Worm (Caenorhabditis elegans) whole organism, L1 larva: Measurements from ENCODE around the gene T13C5.6.

Experiments
- C16A3.4 ChIP-seq: fragments of 150-350 bp; optimal IDR thresholded peaks from 2 replicates; lab custom pipeline; 2014; ENCODE audit warnings: missing biosample characterization, missing genetic modification characterization
- Y116A8C.19 ChIP-seq: sonication (generic microtip); optimal IDR thresholded peaks from 2 replicates; lab custom pipeline; 2016; ENCODE audit warnings: missing compliant biosample characterization, missing genetic modification characterization, borderline replicate concordance
- alr-1 ChIP-seq: fragments of 200-800 bp; sonication (Bioruptor generic); optimal IDR thresholded peaks from 2 replicates; lab custom pipeline; 2018; ENCODE audit warnings: borderline replicate concordance, mild to moderate bottlenecking, missing genetic modification characterization, missing compliant biosample characterization
- ama-1 ChIP-seq: fragments of 150-350 bp; optimal IDR thresholded peaks from 2 replicates; lab custom pipeline; 2014
- blmp-1 ChIP-seq: fragments of 150-350 bp; optimal IDR thresholded peaks from 2 replicates; lab custom pipeline; 2014; ENCODE audit warnings: missing biosample characterization, missing genetic modification characterization
- ceh-63 ChIP-seq: fragments of 200-800 bp; sonication (Bioruptor generic); optimal IDR thresholded peaks from 2 replicates; lab custom pipeline; 2018; ENCODE audit warnings: mild to moderate bottlenecking, missing genetic modification characterization, missing compliant biosample characterization
- ceh-88 ChIP-seq: fragments of 200-800 bp; sonication (Bioruptor generic); IDR thresholded peaks from 2 replicates; pipeline ENCODE4 v1.3.6; 2022; ENCODE audit warnings: missing genetic modification characterization, missing compliant biosample characterization
- ceh-90 ChIP-seq: sonication (generic microtip); optimal IDR thresholded peaks from 2 replicates; lab custom pipeline; 2016; ENCODE audit warnings: missing genetic modification characterization, missing compliant biosample characterization
- efl-3 ChIP-seq: fragments of 200-800 bp; sonication (Bioruptor generic); optimal IDR thresholded peaks from 2 replicates; lab custom pipeline; 2018; ENCODE audit warnings: mild to moderate bottlenecking, missing genetic modification characterization, missing compliant biosample characterization
- egl-13 ChIP-seq: sonication (generic microtip); optimal IDR thresholded peaks from 2 replicates; lab custom pipeline; 2016; ENCODE audit warnings: missing genotype, missing genetic modification reagents, missing genetic modification characterization, missing compliant biosample characterization
- egl-27 ChIP-seq, 2 experiments: fragments of 150-350 bp in 1 of 2; sonication (generic microtip); optimal IDR thresholded peaks; 3 replicates each; lab custom pipeline; 2017 to 2018; ENCODE audit warnings: missing biosample characterization in 2 of 2, missing genetic modification characterization in 2 of 2, missing genetic modification reagents in 2 of 2
- elt-2 ChIP-seq: sonication (generic microtip); optimal IDR thresholded peaks from 2 replicates; lab custom pipeline; 2016; ENCODE audit warnings: missing genetic modification characterization, mild to moderate bottlenecking, inconsistent platforms, missing compliant biosample characterization, missing genetic modification reagents
- elt-3 ChIP-seq, 6 experiments: fragments of 150-350 bp in 1 of 6; sonication (generic microtip); optimal IDR thresholded peaks; 2 replicates each; lab custom pipeline; 2017 to 2018; ENCODE audit warnings: missing biosample characterization in 6 of 6, missing genetic modification characterization in 6 of 6, inconsistent platforms in 1 of 6
- ets-5 ChIP-seq: fragments of 200-800 bp; sonication (Bioruptor generic); IDR thresholded peaks from 2 replicates; pipeline ENCODE4 v1.3.6; 2022; ENCODE audit warnings: missing genetic modification characterization, missing compliant biosample characterization
- fkh-10 ChIP-seq: sonication (generic microtip); optimal IDR thresholded peaks from 2 replicates; lab custom pipeline; 2017; ENCODE audit warnings: missing biosample characterization, missing genetic modification reagents, missing genetic modification characterization
- fos-1 ChIP-seq: fragments of 150-350 bp; optimal IDR thresholded peaks from 2 replicates; lab custom pipeline; 2014; ENCODE audit warnings: missing biosample characterization, missing genetic modification characterization
- hlh-17 ChIP-seq: fragments of 200-800 bp; sonication (Bioruptor generic); optimal IDR thresholded peaks from 2 replicates; lab custom pipeline; 2018; ENCODE audit warnings: missing genetic modification characterization, mild to moderate bottlenecking, missing compliant biosample characterization, moderate library complexity, borderline replicate concordance
- irx-1 ChIP-seq: sonication (generic microtip); optimal IDR thresholded peaks from 2 replicates; lab custom pipeline; 2016; ENCODE audit warnings: missing genetic modification characterization, missing compliant biosample characterization
- jun-1 ChIP-seq: fragments of 150-350 bp; optimal IDR thresholded peaks from 2 replicates; lab custom pipeline; 2014; ENCODE audit warnings: missing biosample characterization, missing genetic modification reagents, missing genetic modification characterization
- lin-14 ChIP-seq: fragments of 200-800 bp; sonication (Bioruptor generic); optimal IDR thresholded peaks from 2 replicates; lab custom pipeline; 2018; ENCODE audit warnings: mild to moderate bottlenecking, missing genetic modification characterization, moderate library complexity, missing compliant biosample characterization
- lir-3 ChIP-seq: sonication (generic microtip); optimal IDR thresholded peaks from 2 replicates; lab custom pipeline; 2016; ENCODE audit warnings: mild to moderate bottlenecking, missing genetic modification characterization, moderate library complexity, missing compliant biosample characterization; ENCODE audit not compliant: poor library complexity
- lsy-2 ChIP-seq, 2 experiments: fragments of 150-350 bp; optimal IDR thresholded peaks; 2 replicates each; lab custom pipeline; 2014; ENCODE audit warnings: missing biosample characterization in 2 of 2, missing genetic modification characterization in 2 of 2
- mdl-1 ChIP-seq, 2 experiments: fragments of 150-350 bp; optimal IDR thresholded peaks; 2 replicates each; lab custom pipeline; 2014 to 2017; ENCODE audit warnings: missing biosample characterization in 2 of 2, missing genetic modification characterization in 2 of 2, inconsistent platforms in 1 of 2
- mef-2 ChIP-seq: fragments of 150-350 bp; optimal IDR thresholded peaks from 2 replicates; lab custom pipeline; 2014; ENCODE audit warnings: missing biosample characterization, missing genetic modification characterization
- mep-1 ChIP-seq: fragments of 150-350 bp; optimal IDR thresholded peaks from 2 replicates; lab custom pipeline; 2014; ENCODE audit warnings: missing biosample characterization, missing genetic modification characterization
- nhr-12 ChIP-seq: sonication (generic microtip); optimal IDR thresholded peaks from 2 replicates; lab custom pipeline; 2017; ENCODE audit warnings: missing biosample characterization, missing genetic modification characterization
- nhr-19 ChIP-seq: fragments of 200-800 bp; sonication (Bioruptor generic); conservative IDR thresholded peaks from 2 replicates; pipeline ENCODE4 v1.3.6; 2022; ENCODE audit warnings: missing genetic modification characterization, missing compliant biosample characterization
- nhr-237 ChIP-seq: fragments of 150-350 bp; optimal IDR thresholded peaks from 2 replicates; lab custom pipeline; 2014; ENCODE audit warnings: missing biosample characterization, missing genetic modification characterization
- nhr-28 ChIP-seq: fragments of 150-350 bp; optimal IDR thresholded peaks from 2 replicates; lab custom pipeline; 2014; ENCODE audit warnings: missing biosample characterization, missing genetic modification characterization
- nhr-71 ChIP-seq: sonication (generic microtip); optimal IDR thresholded peaks from 2 replicates; lab custom pipeline; 2016; ENCODE audit warnings: mild to moderate bottlenecking, missing genetic modification characterization, moderate library complexity, missing compliant biosample characterization
- nhr-76 ChIP-seq: sonication (generic microtip); optimal IDR thresholded peaks from 2 replicates; lab custom pipeline; 2017; ENCODE audit warnings: missing biosample characterization, missing genetic modification characterization
- nhr-90 ChIP-seq: sonication (generic microtip); optimal IDR thresholded peaks from 2 replicates; lab custom pipeline; 2016; ENCODE audit warnings: mild to moderate bottlenecking, missing genetic modification characterization, missing compliant biosample characterization; ENCODE audit not compliant: poor library complexity
- rnt-1 ChIP-seq: sonication (generic microtip); optimal IDR thresholded peaks from 2 replicates; lab custom pipeline; 2016; ENCODE audit warnings: mild to moderate bottlenecking, missing genetic modification characterization, moderate library complexity, missing compliant biosample characterization
- skn-1 ChIP-seq: fragments of 150-350 bp; optimal IDR thresholded peaks from 2 replicates; lab custom pipeline; 2014; ENCODE audit warnings: missing biosample characterization, missing genetic modification characterization
- snu-23 ChIP-seq: sonication (generic microtip); optimal IDR thresholded peaks from 2 replicates; lab custom pipeline; 2016; ENCODE audit warnings: missing genetic modification characterization, missing compliant biosample characterization
- sptf-1 ChIP-seq: fragments of 150-350 bp; optimal IDR thresholded peaks from 2 replicates; lab custom pipeline; 2014; ENCODE audit warnings: missing biosample characterization, missing genetic modification characterization
- sup-37 ChIP-seq: fragments of 200-800 bp; sonication (Bioruptor generic); optimal IDR thresholded peaks from 2 replicates; lab custom pipeline; 2018; ENCODE audit warnings: mild to moderate bottlenecking, missing genetic modification characterization, missing compliant biosample characterization
- swsn-7 ChIP-seq: sonication (generic microtip); optimal IDR thresholded peaks from 2 replicates; lab custom pipeline; 2016; ENCODE audit warnings: missing genetic modification characterization, missing compliant biosample characterization
- tlp-1 ChIP-seq: fragments of 150-350 bp; optimal IDR thresholded peaks from 2 replicates; lab custom pipeline; 2014; ENCODE audit warnings: missing biosample characterization, missing genetic modification characterization
- unc-130 ChIP-seq: fragments of 150-350 bp; optimal IDR thresholded peaks from 2 replicates; lab custom pipeline; 2017; ENCODE audit warnings: missing biosample characterization, missing genetic modification characterization, inconsistent platforms
- unc-30 ChIP-seq: sonication (generic microtip); optimal IDR thresholded peaks from 2 replicates; lab custom pipeline; 2017; ENCODE audit warnings: missing biosample characterization, missing genetic modification characterization
- unc-62 ChIP-seq: fragments of 150-350 bp; optimal IDR thresholded peaks from 2 replicates; lab custom pipeline; 2014; ENCODE audit warnings: missing biosample characterization, missing genetic modification reagents, missing genetic modification characterization
- unc-86 ChIP-seq: sonication (generic microtip); optimal IDR thresholded peaks from 2 replicates; lab custom pipeline; 2016; ENCODE audit warnings: missing genetic modification characterization, missing compliant biosample characterization
- vab-15 ChIP-seq: sonication (generic microtip); optimal IDR thresholded peaks from 2 replicates; lab custom pipeline; 2017; ENCODE audit warnings: missing genotype, mild to moderate bottlenecking, missing genetic modification characterization, missing compliant biosample characterization
- xbp-1 ChIP-seq: sonication (generic microtip); optimal IDR thresholded peaks from 2 replicates; lab custom pipeline; 2016; ENCODE audit warnings: missing genetic modification characterization, missing compliant biosample characterization
- zip-4 ChIP-seq: fragments of 200-800 bp; sonication (Bioruptor generic); optimal IDR thresholded peaks from 2 replicates; lab custom pipeline; 2018; ENCODE audit warnings: mild to moderate bottlenecking, missing genetic modification characterization, moderate library complexity, missing compliant biosample characterization

Gene T13C5.6

DNA sequence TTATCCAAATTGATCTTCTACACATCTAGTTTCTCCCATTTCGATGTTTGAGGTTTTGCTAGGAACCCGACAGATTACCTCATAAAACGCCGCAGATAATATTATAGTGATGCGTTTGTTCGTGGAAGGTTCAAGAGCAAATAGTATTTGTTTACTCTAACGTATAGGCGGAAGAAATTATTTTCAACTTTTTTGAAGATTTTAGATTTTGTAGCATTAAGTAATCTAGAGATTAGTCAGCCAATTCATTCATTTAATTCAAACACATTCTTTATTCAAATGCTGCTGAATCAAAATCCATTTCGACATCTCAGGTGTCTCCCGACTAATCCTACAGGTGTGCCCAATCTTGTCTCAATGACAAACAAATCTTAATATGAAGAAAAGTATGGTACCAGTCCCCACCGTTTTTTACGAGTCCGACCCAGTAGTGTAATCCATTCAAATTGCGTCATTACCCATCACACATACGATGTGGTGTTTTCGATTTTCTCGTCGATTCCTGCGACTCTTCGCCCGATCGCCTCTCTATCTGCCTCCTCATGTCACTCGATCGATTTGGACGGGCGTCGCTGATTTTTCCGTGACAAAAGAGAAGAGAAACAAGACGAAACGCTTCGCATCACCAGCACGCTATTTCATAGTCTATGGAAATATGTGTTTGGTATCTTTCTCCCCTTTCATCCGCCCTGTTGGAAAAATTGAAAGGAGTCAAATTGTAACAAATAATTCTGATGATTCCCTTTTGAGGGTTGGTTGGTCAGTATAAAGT is 46.6 kb upstream of the T13C5.6 start (continued):
- no peak for TF ChIP-seq egl-27 (tag; optimal IDR thresholded peaks at IDR 0.05; lab: Kevin White, UChicago)
- no peak for TF ChIP-seq nhr-28
- peak; percentile 33 for TF ChIP-seq lir-3 (tag; lab: Kevin White, UChicago)
- TF ChIP-seq irx-1 (tag; lab: Kevin White, UChicago): no peak
- TF ChIP-seq tlp-1 (tag; lab: Kevin White, UChicago): no peak
- peak; percentile 69 for TF ChIP-seq nhr-71 (tag; lab: Kevin White, UChicago)
- peak in 1 of 2 experiments; percentile 75 for TF ChIP-seq mdl-1 (tag; optimal IDR thresholded peaks at IDR 0.05; lab: Kevin White, UChicago)
- TF ChIP-seq nhr-237 (tag; lab: Kevin White, UChicago): no peak
- no peak for TF ChIP-seq vab-15 (tag; lab: Kevin White, UChicago)
- peak in 1 of 6 experiments; percentile 54 for TF ChIP-seq elt-3 (tag; optimal IDR thresholded peaks at IDR 0.05; lab: Kevin White, UChicago)
- TF ChIP-seq ets-5: 0 out of 2 replicates have a peak, but pooled peaks have one; percentile 35
- TF ChIP-seq unc-130 (tag; lab: Kevin White, UChicago): peak; percentile 85
- no peak for TF ChIP-seq unc-86 (tag; lab: Kevin White, UChicago)
- peak; percentile 14 for TF ChIP-seq sup-37
- TF ChIP-seq ceh-90 (tag; lab: Kevin White, UChicago): no peak
- peak; percentile 54 for TF ChIP-seq skn-1 (tag; lab: Kevin White, UChicago)
- TF ChIP-seq mep-1: peak; percentile 69
- peak; percentile 90 for TF ChIP-seq blmp-1 (tag; lab: Kevin White, UChicago)
- TF ChIP-seq nhr-90 (tag; lab: Kevin White, UChicago): peak; percentile 57
- peak; percentile 83 for TF ChIP-seq lin-14 (GFP tag; lab: Kevin White, UChicago)
- TF ChIP-seq fos-1 (tag; lab: Kevin White, UChicago): peak; percentile 58
- TF ChIP-seq elt-2 (tag; lab: Kevin White, UChicago): peak; percentile 43
- no peak for TF ChIP-seq fkh-10 (GFP tag; lab: Kevin White, UChicago)
- TF ChIP-seq efl-3 (GFP tag; lab: Kevin White, UChicago): peak; percentile 31
- TF ChIP-seq nhr-19 (GFP tag; lab: Robert Waterston, UW): peak; percentile 53
- TF ChIP-seq zip-4 (GFP tag; lab: Kevin White, UChicago): peak; percentile 17
- TF ChIP-seq ceh-88 (GFP tag; lab: Robert Waterston, UW): peak; percentile 57; the same call in 1 of the 2 replicates
- peak; percentile 35 for TF ChIP-seq hlh-17 (GFP tag; lab: Kevin White, UChicago)
- peak; percentile 30 for TF ChIP-seq C16A3.4
- no peak for TF ChIP-seq Y116A8C.19 (tag; lab: Kevin White, UChicago)
- TF ChIP-seq mef-2 (tag; lab: Kevin White, UChicago): no peak
- TF ChIP-seq unc-30 (tag; lab: Kevin White, UChicago): no peak
- TF ChIP-seq lsy-2 (tag; optimal IDR thresholded peaks at IDR 0.05; lab: Kevin White, UChicago): peak; percentile 27 to 58

DNA sequence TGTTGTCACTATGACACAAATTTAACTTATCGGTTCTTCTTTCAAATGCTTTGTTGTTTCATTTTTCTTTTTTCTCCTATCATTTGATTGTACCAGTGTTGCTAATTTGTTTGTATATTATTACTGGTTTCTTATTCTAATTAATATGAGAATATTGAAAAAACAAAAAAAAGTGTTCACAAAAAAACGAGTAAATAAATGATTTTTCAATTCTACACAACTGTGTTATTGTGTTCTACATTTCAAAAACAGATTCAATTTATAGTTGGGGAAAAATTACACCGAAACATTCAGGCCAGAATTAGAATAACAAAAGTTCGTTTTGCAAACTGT is 46.0 kb upstream of the T13C5.6 start:
- TF ChIP-seq xbp-1 (tag; lab: Kevin White, UChicago) (no peak), unc-62 (no peak), snu-23 (GFP tag; lab: Kevin White, UChicago) (peak; percentile 19), efl-3 (GFP tag; lab: Kevin White, UChicago) (no peak), lir-3 (tag; lab: Kevin White, UChicago) (no peak), tlp-1 (tag; lab: Kevin White, UChicago) (no peak), nhr-12 (tag; lab: Kevin White, UChicago) (no peak), blmp-1 (tag; lab: Kevin White, UChicago) (no peak), mef-2 (tag; lab: Kevin White, UChicago) (no peak), ceh-63 (GFP tag; lab: Kevin White, UChicago) (no peak), egl-13 (tag; lab: Kevin White, UChicago) (no peak), sptf-1 (tag; lab: Kevin White, UChicago) (no peak), mep-1 (peak; percentile 36), swsn-7 (tag; lab: Kevin White, UChicago) (no peak), rnt-1 (tag; lab: Kevin White, UChicago) (no peak), ets-5 (no peak), alr-1 (tag; lab: Kevin White, UChicago) (no peak), ama-1 (lab: Kevin White, UChicago) (no peak), jun-1 (tag; lab: Kevin White, UChicago) (no peak), lin-14 (GFP tag; lab: Kevin White, UChicago) (no peak), nhr-76 (no peak), lsy-2 (tag; optimal IDR thresholded peaks at IDR 0.05; lab: Kevin White, UChicago) (peak in 1 of 2 experiments; percentile 37)
- TF ChIP-seq, all 84 proteins: peak for 3
